Worm (Caenorhabditis elegans) whole organism, young adult: ENCODE data around the gene C02B8.7.
A peak's percentile ranks its signal among the peaks of the same experiment; 100 is the strongest.

ENCODE experiments used
- C17E4.6 ChIP-seq: fragments of 200-800 bp; sonication (Bioruptor generic); IDR thresholded peaks from 2 replicates; pipeline ENCODE4 v1.3.6; 2022; ENCODE audit warnings: missing genetic modification reagents, missing genetic modification characterization, missing compliant biosample characterization
- F37B4.10 ChIP-seq: fragments of 200-800 bp; sonication (Bioruptor generic); IDR thresholded peaks from 2 replicates; pipeline ENCODE4 v1.3.6; 2022; ENCODE audit warnings: missing genetic modification characterization, missing compliant biosample characterization
- F57C9.4 ChIP-seq: sonication (generic microtip); optimal IDR thresholded peaks from 2 replicates; lab custom pipeline; 2017; ENCODE audit warnings: mild to moderate bottlenecking, missing genetic modification characterization, missing compliant biosample characterization
- Y95B8A.8 ChIP-seq: fragments of 200-800 bp; sonication (Bioruptor generic); IDR thresholded peaks from 2 replicates; pipeline ENCODE4 v1.3.6; 2022; ENCODE audit warnings: missing genetic modification reagents, missing genetic modification characterization, missing compliant biosample characterization
- cebp-2 ChIP-seq: fragments of 200-800 bp; sonication (Bioruptor generic); IDR thresholded peaks from 2 replicates; pipeline ENCODE4 v1.3.6; 2022; ENCODE audit warnings: missing genetic modification characterization, missing compliant biosample characterization
- efl-1 ChIP-seq: fragments of 150-350 bp; optimal IDR thresholded peaks from 2 replicates; lab custom pipeline; 2014; ENCODE audit warnings: missing biosample characterization, missing genetic modification reagents, missing genetic modification characterization
- madf-10 ChIP-seq: sonication (generic microtip); optimal IDR thresholded peaks from 2 replicates; lab custom pipeline; 2016; ENCODE audit warnings: mild to moderate bottlenecking, missing genetic modification characterization, missing compliant biosample characterization
- nhr-120 ChIP-seq: fragments of 200-800 bp; sonication (Bioruptor generic); IDR thresholded peaks from 2 replicates; pipeline ENCODE4 v1.3.6; 2022; ENCODE audit warnings: missing genetic modification characterization, missing compliant biosample characterization
- nhr-80 ChIP-seq: sonication (generic microtip); optimal IDR thresholded peaks from 2 replicates; lab custom pipeline; 2016; ENCODE audit warnings: missing genetic modification characterization, missing compliant biosample characterization
- repo-1 ChIP-seq: sonication (generic microtip); optimal IDR thresholded peaks from 2 replicates; lab custom pipeline; 2017; ENCODE audit warnings: mild to moderate bottlenecking, missing genetic modification characterization, missing compliant biosample characterization
- sdz-38 ChIP-seq: sonication (generic microtip); optimal IDR thresholded peaks from 2 replicates; lab custom pipeline; 2016; ENCODE audit warnings: missing genotype, missing genetic modification characterization, missing compliant biosample characterization
- unc-62 ChIP-seq: fragments of 150-350 bp; optimal IDR thresholded peaks from 2 replicates; lab custom pipeline; 2014; ENCODE audit warnings: missing biosample characterization, missing genetic modification reagents, missing genetic modification characterization

DNA sequence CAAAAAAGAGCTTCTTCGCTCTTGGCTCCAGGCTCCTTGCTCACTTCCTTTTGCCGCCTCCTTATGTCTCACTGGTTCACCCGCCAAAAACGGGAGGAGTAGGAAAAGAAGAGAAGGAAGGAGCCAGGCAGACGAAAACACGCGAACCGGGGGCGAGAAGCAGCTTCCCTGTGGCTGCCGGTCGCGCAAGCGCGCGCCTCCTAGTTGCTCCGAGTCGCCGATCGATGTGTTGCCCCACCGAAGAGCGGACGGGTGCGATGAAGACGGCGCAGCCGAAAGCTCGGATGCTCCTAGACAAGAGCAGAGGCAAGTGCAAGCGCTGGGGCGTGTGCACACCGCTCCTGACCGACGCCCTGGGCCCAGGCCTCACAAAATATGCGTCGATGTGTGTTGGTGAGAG, 25.9 kb upstream of the C02B8.7 start:
- no peak for TF ChIP-seq repo-1 (tag; lab: Kevin White, UChicago)
- TF ChIP-seq F57C9.4 (tag; lab: Kevin White, UChicago), result no peak
- TF ChIP-seq cebp-2, result no peak
- TF ChIP-seq efl-1 (GFP tag; lab: Kevin White, UChicago), result no peak
- no peak for TF ChIP-seq unc-62 (GFP tag; lab: Kevin White, UChicago)
- no peak for TF ChIP-seq nhr-120 (GFP tag; lab: Robert Waterston, UW)
- TF ChIP-seq Y95B8A.8 (GFP tag; lab: Robert Waterston, UW), result no peak
- TF ChIP-seq nhr-80 (tag; lab: Kevin White, UChicago), result no peak
- no peak for TF ChIP-seq madf-10 (tag; lab: Kevin White, UChicago)
- TF ChIP-seq F37B4.10 (GFP tag; lab: Robert Waterston, UW), result 0 out of 2 replicates have a peak, but pooled peaks have one; percentile 87
- no peak for TF ChIP-seq sdz-38
- TF ChIP-seq C17E4.6 (GFP tag; lab: Robert Waterston, UW), result no peak
